Worm (Caenorhabditis elegans) whole organism, midembryonic: Measurements from ENCODE around the gene nhr-247.
"Not testable (repeated sequence)": the region's sequence is repeated elsewhere in the genome, so short reads cannot be mapped to it uniquely, and the experiment has no call there.

Experiments
- T22C8.4 ChIP-seq: fragments of 200-800 bp; sonication (Bioruptor generic); IDR thresholded peaks from 2 replicates; pipeline ENCODE4 v1.3.6; 2022; ENCODE audit warnings: missing genetic modification characterization, missing compliant biosample characterization
- cog-1 ChIP-seq: sonication (generic microtip); optimal IDR thresholded peaks from 2 replicates; lab custom pipeline; 2016; ENCODE audit warnings: missing genetic modification characterization, missing compliant biosample characterization
- flt-1 ChIP-seq: fragments of 200-800 bp; sonication (Bioruptor generic); IDR thresholded peaks from 2 replicates; pipeline ENCODE4 v1.3.6; 2022; ENCODE audit warnings: missing genetic modification characterization, missing compliant biosample characterization
- klf-2 ChIP-seq: fragments of 200-800 bp; sonication (Bioruptor generic); conservative IDR thresholded peaks from 2 replicates; pipeline ENCODE4 v1.3.6; 2022; ENCODE audit warnings: missing genetic modification reagents, missing genetic modification characterization, missing compliant biosample characterization
- med-1 ChIP-seq: sonication (generic microtip); optimal IDR thresholded peaks from 2 replicates; lab custom pipeline; 2017; ENCODE audit warnings: missing genetic modification characterization, mild to moderate bottlenecking, missing compliant biosample characterization, antibody characterized with exemption, missing genetic modification reagents; ENCODE audit not compliant: insufficient read depth
- ref-1 ChIP-seq: fragments of 200-800 bp; sonication (Bioruptor generic); conservative IDR thresholded peaks from 2 replicates; pipeline ENCODE4 v1.3.6; 2022; ENCODE audit warnings: missing genetic modification reagents, missing genetic modification characterization, missing compliant biosample characterization
- tab-1 ChIP-seq: fragments of 200-800 bp; sonication (Bioruptor generic); IDR thresholded peaks from 2 replicates; pipeline ENCODE4 v1.3.6; 2022; ENCODE audit warnings: missing genetic modification characterization, missing compliant biosample characterization
- ztf-23 ChIP-seq: fragments of 200-800 bp; sonication (Bioruptor generic); IDR thresholded peaks from 2 replicates; pipeline ENCODE4 v1.3.6; 2022; ENCODE audit warnings: missing genetic modification reagents, missing genetic modification characterization, missing compliant biosample characterization
- ztf-29 ChIP-seq: fragments of 200-800 bp; sonication (Bioruptor generic); IDR thresholded peaks from 2 replicates; pipeline ENCODE4 v1.3.6; 2022; ENCODE audit warnings: missing genetic modification reagents, missing genetic modification characterization, missing compliant biosample characterization

nhr-247 gene

ce11 chrV:15322653-15323052, at the start of gene nhr-247:
Gene nhr-247, plus strand, starts transcription at chrV:15322982.
- TF ChIP-seq flt-1 (GFP tag; lab: Robert Waterston, UW); ztf-29 (GFP tag; lab: Robert Waterston, UW); tab-1: not testable (repeated sequence)

DNA sequence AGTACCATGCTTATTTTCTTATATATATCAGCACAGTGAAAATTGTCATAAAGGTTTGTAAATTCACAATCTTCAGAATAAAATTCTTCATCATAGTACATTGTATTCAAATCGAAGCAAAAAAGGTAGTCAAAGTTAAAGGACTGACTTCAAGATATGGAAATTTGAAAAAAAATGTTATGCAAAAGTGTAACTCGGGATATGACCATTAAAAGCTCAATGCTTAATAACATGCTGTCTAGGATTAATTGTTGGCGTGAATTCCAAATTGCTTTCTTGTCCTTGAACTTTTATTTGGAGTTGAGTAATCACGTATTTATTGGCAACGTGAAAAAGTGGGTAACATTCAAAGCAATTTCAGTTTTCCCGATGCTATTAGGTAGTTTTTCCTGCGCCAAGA, 48.0 kb upstream of the nhr-247 start, which contains the start of gene srw-16:
TSS of gene srw-16 (minus strand) at position 101 of the 400 bp plus-strand sequence.
- no peak for TF ChIP-seq med-1 (GFP tag; lab: Kevin White, UChicago)
- no peak for TF ChIP-seq klf-2 (GFP tag; lab: Robert Waterston, UW)
- TF ChIP-seq T22C8.4 (GFP tag; lab: Robert Waterston, UW): no peak
- TF ChIP-seq tab-1: no peak
- no peak for TF ChIP-seq ztf-23
- no peak for TF ChIP-seq ztf-29 (GFP tag; lab: Robert Waterston, UW)
- no peak for TF ChIP-seq cog-1 (tag; lab: Kevin White, UChicago)
- TF ChIP-seq ref-1 (GFP tag; lab: Robert Waterston, UW): no peak
- no peak for TF ChIP-seq flt-1 (GFP tag; lab: Robert Waterston, UW)

- TF ChIP-seq klf-2 (GFP tag; lab: Robert Waterston, UW) (no peak), med-1 (GFP tag; lab: Kevin White, UChicago) (no peak), cog-1 (tag; lab: Kevin White, UChicago) (no peak), tab-1 (no peak), ref-1 (GFP tag; lab: Robert Waterston, UW) (no peak), ztf-23 (no peak), ztf-29 (GFP tag; lab: Robert Waterston, UW) (no peak), flt-1 (GFP tag; lab: Robert Waterston, UW) (no peak), T22C8.4 (GFP tag; lab: Robert Waterston, UW) (no peak)
These were observed 45.9 kb upstream of the nhr-247 start, which contains the start of gene srw-17 for ce11 chrV:15276915-15277314. Gene srw-17, minus strand, starts transcription at chrV:15277015.

ce11 chrV:15281279-15281949, 41.4 kb upstream of the nhr-247 start, which contains the start of the genes srw-19 and srx-51:
Gene srw-19, minus strand, starts transcription at chrV:15281379.
Gene srx-51, plus strand, starts transcription at chrV:15281899.
- TF ChIP-seq med-1 (GFP tag; lab: Kevin White, UChicago) (no peak), tab-1 (no peak), T22C8.4 (GFP tag; lab: Robert Waterston, UW) (no peak), ztf-23 (no peak), cog-1 (tag; lab: Kevin White, UChicago) (no peak)

- TF ChIP-seq flt-1 (GFP tag; lab: Robert Waterston, UW) (no peak), tab-1 (no peak), T22C8.4 (GFP tag; lab: Robert Waterston, UW) (no peak), med-1 (GFP tag; lab: Kevin White, UChicago) (no peak), ztf-29 (GFP tag; lab: Robert Waterston, UW) (no peak), cog-1 (tag; lab: Kevin White, UChicago) (no peak), ztf-23 (no peak), klf-2 (GFP tag; lab: Robert Waterston, UW) (no peak), ref-1 (GFP tag; lab: Robert Waterston, UW) (no peak)
These were observed 36.8 kb upstream of the nhr-247 start for ce11 chrV:15285984-15286383.

- TF ChIP-seq ztf-29 (GFP tag; lab: Robert Waterston, UW) (no peak), tab-1 (no peak), flt-1 (GFP tag; lab: Robert Waterston, UW) (no peak), T22C8.4 (GFP tag; lab: Robert Waterston, UW) (no peak), cog-1 (tag; lab: Kevin White, UChicago) (no peak), ztf-23 (no peak), med-1 (GFP tag; lab: Kevin White, UChicago) (no peak), ref-1 (GFP tag; lab: Robert Waterston, UW) (no peak), klf-2 (GFP tag; lab: Robert Waterston, UW) (no peak)
These were observed 34.9 kb upstream of the nhr-247 start, which contains the start of gene cyp-34A1 for ce11 chrV:15287856-15288255. Gene cyp-34A1, minus strand, starts transcription at chrV:15287956.

DNA sequence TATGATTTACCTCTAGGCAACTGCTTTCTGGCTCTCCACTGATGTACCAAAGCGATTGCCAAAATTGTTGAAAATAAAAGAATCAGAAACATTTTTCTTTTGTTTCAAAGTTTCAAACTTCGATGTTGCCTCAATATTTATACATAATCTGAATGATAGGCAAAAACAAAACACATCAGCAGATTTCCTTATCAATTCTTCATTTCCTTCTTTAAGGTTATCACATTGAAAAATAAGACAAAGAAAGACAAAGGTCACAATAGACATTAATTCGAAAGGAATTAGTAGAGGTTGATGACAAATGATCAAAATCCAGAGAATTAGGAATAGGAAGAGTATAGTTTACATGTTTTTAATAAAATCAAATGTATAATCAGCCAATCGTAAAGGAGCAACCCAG, 31.8 kb upstream of the nhr-247 start, which contains the start of gene cyp-34A2:
TSS of gene cyp-34A2 (minus strand) at position 101 of the 400 bp plus-strand sequence.
- TF ChIP-seq cog-1 (tag; lab: Kevin White, UChicago) (no peak), ztf-29 (GFP tag; lab: Robert Waterston, UW) (no peak), med-1 (GFP tag; lab: Kevin White, UChicago) (no peak), ref-1 (GFP tag; lab: Robert Waterston, UW) (no peak), T22C8.4 (GFP tag; lab: Robert Waterston, UW) (no peak), tab-1 (no peak), klf-2 (GFP tag; lab: Robert Waterston, UW) (no peak), ztf-23 (no peak), flt-1 (GFP tag; lab: Robert Waterston, UW) (no peak)

DNA sequence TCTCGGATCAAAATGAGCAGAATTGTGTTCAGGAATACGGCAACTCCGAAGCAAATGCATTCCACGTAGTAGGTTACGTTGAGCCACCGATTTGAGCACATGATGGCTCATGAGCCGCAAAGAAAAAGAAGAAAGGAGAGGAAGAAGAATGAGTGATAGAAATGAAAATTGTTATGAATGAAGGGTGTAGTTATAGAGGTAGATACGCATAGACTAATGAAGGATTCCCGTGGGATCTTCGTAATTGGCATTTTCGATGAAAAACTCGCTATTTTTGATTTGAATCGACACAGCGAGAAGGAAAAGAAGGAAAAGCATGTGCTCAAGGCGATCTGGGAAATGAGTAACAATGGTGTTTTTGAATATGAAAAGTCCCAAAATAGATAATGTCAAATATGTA, 28.9 kb upstream of the nhr-247 start, which contains the start of gene str-96:
TSS of gene str-96 (minus strand) at position 101 of the 400 bp plus-strand sequence.
- TF ChIP-seq ztf-23 (no peak), tab-1 (no peak), T22C8.4 (GFP tag; lab: Robert Waterston, UW) (no peak), cog-1 (tag; lab: Kevin White, UChicago) (no peak), ref-1 (GFP tag; lab: Robert Waterston, UW) (no peak), ztf-29 (GFP tag; lab: Robert Waterston, UW) (no peak), flt-1 (GFP tag; lab: Robert Waterston, UW) (no peak), med-1 (GFP tag; lab: Kevin White, UChicago) (no peak), klf-2 (GFP tag; lab: Robert Waterston, UW) (no peak)

ce11 chrV:15295436-15295835, 27.3 kb upstream of the nhr-247 start:
- peak; percentile 91; the same call in 1 of the 2 replicates for TF ChIP-seq flt-1 (GFP tag; lab: Robert Waterston, UW)
